Worm (Caenorhabditis elegans) whole organism, L3 larva: ENCODE data around the gene F37C4.8.
A peak's percentile ranks its signal among the peaks of the same experiment; 100 is the strongest.

ENCODE experiments used
- R02D3.7 ChIP-seq: fragments of 150-350 bp; optimal IDR thresholded peaks from 2 replicates; lab custom pipeline; 2014; ENCODE audit warnings: missing biosample characterization, missing genetic modification characterization
- ceh-28 ChIP-seq: fragments of 150-350 bp; optimal IDR thresholded peaks from 2 replicates; lab custom pipeline; 2014; ENCODE audit warnings: missing biosample characterization, missing genetic modification reagents, missing genetic modification characterization
- ceh-82 ChIP-seq: fragments of 150-350 bp; optimal IDR thresholded peaks from 2 replicates; lab custom pipeline; 2014; ENCODE audit warnings: missing biosample characterization, missing genetic modification characterization
- egl-5 ChIP-seq: fragments of 150-350 bp; optimal IDR thresholded peaks from 2 replicates; lab custom pipeline; 2017; ENCODE audit warnings: missing biosample characterization, missing genetic modification reagents, missing genetic modification characterization, inconsistent platforms
- elt-1 ChIP-seq: fragments of 150-350 bp; optimal IDR thresholded peaks from 2 replicates; lab custom pipeline; 2014; ENCODE audit warnings: missing biosample characterization, missing genetic modification characterization
- elt-2 ChIP-seq: sonication (generic microtip); optimal IDR thresholded peaks from 2 replicates; lab custom pipeline; 2016; ENCODE audit warnings: missing genetic modification reagents, mild to moderate bottlenecking, missing genetic modification characterization, missing compliant biosample characterization
- elt-3 ChIP-seq, 3 experiments: fragments of 150-350 bp in 1 of 3; sonication (generic microtip) in 2 of 3; optimal IDR thresholded peaks; 2 replicates in 2 of 3; 4 replicates in 1 of 3; lab custom pipeline; 2014 to 2017; ENCODE audit warnings: missing biosample characterization in 3 of 3, missing genetic modification characterization in 3 of 3
- eor-1 ChIP-seq, 2 experiments: fragments of 150-350 bp; optimal IDR thresholded peaks; 2 replicates each; lab custom pipeline; 2014 to 2018; ENCODE audit warnings: missing biosample characterization in 2 of 2, missing genetic modification characterization in 2 of 2
- fkh-10 ChIP-seq: sonication (generic microtip); optimal IDR thresholded peaks from 2 replicates; lab custom pipeline; 2017; ENCODE audit warnings: missing biosample characterization, missing genetic modification reagents, missing genetic modification characterization
- fkh-2 ChIP-seq: fragments of 150-350 bp; optimal IDR thresholded peaks from 2 replicates; lab custom pipeline; 2014; ENCODE audit warnings: missing biosample characterization, missing genetic modification reagents, missing genetic modification characterization
- fos-1 ChIP-seq: fragments of 150-350 bp; optimal IDR thresholded peaks from 2 replicates; lab custom pipeline; 2014; ENCODE audit warnings: missing biosample characterization, missing genetic modification characterization
- lin-15B ChIP-seq: fragments of 150-350 bp; optimal IDR thresholded peaks from 2 replicates; lab custom pipeline; 2014; ENCODE audit warnings: missing biosample characterization, missing genetic modification characterization
- lin-39 ChIP-seq: fragments of 150-350 bp; optimal IDR thresholded peaks from 2 replicates; lab custom pipeline; 2018; ENCODE audit warnings: missing biosample characterization, missing genetic modification reagents, missing genetic modification characterization
- lsy-12 ChIP-seq: sonication (generic microtip); optimal IDR thresholded peaks from 2 replicates; lab custom pipeline; 2016; ENCODE audit warnings: mild to moderate bottlenecking, missing genetic modification characterization, missing compliant biosample characterization
- mdl-1 ChIP-seq: fragments of 150-350 bp; optimal IDR thresholded peaks from 2 replicates; lab custom pipeline; 2014; ENCODE audit warnings: missing biosample characterization, missing genetic modification characterization
- nfya-1 ChIP-seq: sonication (generic microtip); optimal IDR thresholded peaks from 2 replicates; lab custom pipeline; 2017; ENCODE audit warnings: missing genetic modification characterization, mild to moderate bottlenecking, missing compliant biosample characterization, antibody characterized with exemption, moderate library complexity; ENCODE audit not compliant: insufficient read depth
- nhr-43 ChIP-seq: sonication (generic microtip); optimal IDR thresholded peaks from 2 replicates; lab custom pipeline; 2016; ENCODE audit warnings: mild to moderate bottlenecking, missing genetic modification characterization, missing compliant biosample characterization; ENCODE audit not compliant: poor library complexity, severe bottlenecking
- nhr-67 ChIP-seq: fragments of 150-350 bp; optimal IDR thresholded peaks from 2 replicates; lab custom pipeline; 2014; ENCODE audit warnings: missing biosample characterization, missing genetic modification characterization
- nhr-76 ChIP-seq: fragments of 150-350 bp; sonication (generic microtip); optimal IDR thresholded peaks from 5 replicates; lab custom pipeline; 2014; ENCODE audit warnings: missing biosample characterization, missing genetic modification characterization
- nhr-77 ChIP-seq: fragments of 150-350 bp; optimal IDR thresholded peaks from 2 replicates; lab custom pipeline; 2014; ENCODE audit warnings: missing biosample characterization, missing genetic modification characterization
- pha-4 ChIP-seq: fragments of 150-350 bp; optimal IDR thresholded peaks from 2 replicates; lab custom pipeline; 2014; ENCODE audit warnings: missing biosample characterization, missing genetic modification reagents, missing genetic modification characterization
- pqm-1 ChIP-seq: fragments of 150-350 bp; optimal IDR thresholded peaks from 2 replicates; lab custom pipeline; 2017; ENCODE audit warnings: missing biosample characterization, missing genetic modification characterization, inconsistent platforms
- snpc-4 ChIP-seq: fragments of 150-350 bp; optimal IDR thresholded peaks from 2 replicates; lab custom pipeline; 2014; ENCODE audit warnings: missing biosample characterization, missing genetic modification characterization
- tbx-2 ChIP-seq: sonication (generic microtip); optimal IDR thresholded peaks from 2 replicates; lab custom pipeline; 2016; ENCODE audit warnings: mild to moderate bottlenecking, missing genetic modification characterization, missing compliant biosample characterization
- zag-1 ChIP-seq: fragments of 150-350 bp; optimal IDR thresholded peaks from 2 replicates; lab custom pipeline; 2014; ENCODE audit warnings: missing biosample characterization, missing genetic modification characterization
- ztf-11 ChIP-seq: fragments of 150-350 bp; optimal IDR thresholded peaks from 2 replicates; lab custom pipeline; 2014; ENCODE audit warnings: missing biosample characterization, missing genetic modification characterization

Gene F37C4.8

DNA sequence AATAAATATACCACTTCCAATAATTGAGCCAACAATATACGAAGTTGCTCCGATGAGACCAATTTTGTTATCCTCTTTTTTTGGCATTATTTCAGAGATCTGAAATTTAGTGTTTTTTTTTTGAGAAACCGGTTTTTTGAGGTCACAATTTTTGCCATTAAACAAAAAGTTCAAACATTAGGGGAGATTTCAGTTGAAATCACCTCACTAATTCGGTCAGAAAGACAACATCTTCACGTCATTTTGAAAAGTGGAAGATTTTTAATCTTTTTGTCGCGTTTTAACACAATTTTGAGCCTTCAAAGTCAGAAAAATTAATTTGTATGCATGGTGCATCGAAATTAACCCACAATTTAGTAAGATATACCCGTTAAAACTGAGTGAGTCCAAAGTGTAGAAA is 16.1 kb downstream of the F37C4.8 start, which contains the start of gene aat-8:
Gene aat-8 (minus strand): TSS at position 101 of the 400 bp plus-strand sequence.
- no peak for TF ChIP-seq elt-3 (tag; optimal IDR thresholded peaks at IDR 0.05; lab: Kevin White, UChicago)
- TF ChIP-seq nhr-67 = peak; percentile 30
- TF ChIP-seq lsy-12 (tag; lab: Kevin White, UChicago) = no peak

DNA sequence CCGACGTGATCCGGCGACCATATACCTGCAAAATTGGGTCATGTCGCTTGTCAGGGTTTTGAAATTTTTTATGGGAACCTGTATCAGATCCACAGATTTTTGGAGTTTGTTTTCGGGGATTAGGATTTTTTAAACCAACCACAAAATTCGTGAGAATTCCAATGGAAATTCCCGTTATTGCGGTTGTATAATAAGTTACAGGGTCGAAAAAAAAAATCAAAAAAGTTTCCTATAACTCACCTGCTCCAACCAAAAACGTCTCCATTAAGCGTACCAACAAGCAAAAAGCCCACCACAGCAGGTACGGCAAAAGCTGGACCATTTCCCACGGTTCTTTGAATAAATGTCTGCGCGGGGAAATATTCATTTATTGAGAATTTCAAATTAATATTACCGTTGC is 18.1 kb downstream of the F37C4.8 start:
- TF ChIP-seq nhr-76 (no peak), tbx-2 (tag; lab: Kevin White, UChicago) (no peak), mdl-1 (no peak), ceh-82 (tag; lab: Kevin White, UChicago) (no peak), fos-1 (no peak), ceh-28 (tag; lab: Kevin White, UChicago) (no peak), snpc-4 (tag; lab: Kevin White, UChicago) (no peak), R02D3.7 (tag; lab: Kevin White, UChicago) (no peak)

DNA sequence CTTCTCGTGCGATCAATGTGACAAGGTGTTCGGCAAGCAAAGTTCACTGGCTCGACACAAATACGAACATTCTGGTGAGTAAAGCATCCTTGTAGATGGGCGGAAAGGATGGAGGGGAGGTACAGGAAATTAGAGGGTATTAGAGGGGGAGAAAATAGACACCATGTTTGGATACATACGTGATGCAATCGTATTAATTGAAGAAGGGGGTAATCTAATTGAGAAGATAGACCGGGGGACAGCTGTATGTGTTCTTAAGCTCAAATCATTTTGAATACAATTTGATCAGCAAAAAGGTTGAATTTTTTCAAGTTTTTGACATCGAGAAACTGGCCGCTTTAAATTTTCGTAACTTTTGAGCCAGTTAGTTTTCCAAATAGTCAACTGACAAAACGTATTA is 20.6 kb downstream of the F37C4.8 start:
- TF ChIP-seq lin-15B (tag; lab: Kevin White, UChicago) = no peak
- no peak for TF ChIP-seq tbx-2 (tag; lab: Kevin White, UChicago)
- TF ChIP-seq eor-1 (tag; optimal IDR thresholded peaks at IDR 0.05; lab: Kevin White, UChicago) = no peak
- no peak for TF ChIP-seq R02D3.7 (tag; lab: Kevin White, UChicago)
- TF ChIP-seq elt-1 (tag; lab: Kevin White, UChicago) = no peak
- no peak for TF ChIP-seq fkh-2 (tag; lab: Kevin White, UChicago)
- no peak for TF ChIP-seq fkh-10
- no peak for TF ChIP-seq fos-1
- TF ChIP-seq ceh-82 (tag; lab: Kevin White, UChicago) = no peak
- TF ChIP-seq egl-5 (tag; lab: Kevin White, UChicago) = no peak
- no peak for TF ChIP-seq pha-4
- no peak for TF ChIP-seq zag-1 (tag; lab: Kevin White, UChicago)
- TF ChIP-seq mdl-1 = no peak

DNA sequence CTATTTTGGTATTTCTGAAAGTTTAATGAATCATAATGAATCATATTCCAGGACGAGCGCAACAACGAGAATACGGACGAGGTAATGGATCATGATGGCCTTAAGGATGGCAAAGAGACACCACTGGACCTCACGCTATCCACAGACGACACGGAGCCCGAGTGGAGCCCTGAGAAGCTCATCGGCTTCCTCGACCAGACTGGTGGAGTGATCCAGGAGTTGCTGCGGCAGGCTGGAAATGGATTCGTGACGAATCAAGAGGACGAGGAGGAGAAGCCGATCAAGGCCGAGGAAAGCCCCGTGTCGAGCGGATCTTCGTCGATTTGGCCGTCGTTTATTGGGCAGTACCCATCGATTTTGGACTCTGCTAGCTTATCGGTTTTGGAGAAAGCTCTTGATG is 21.5 kb downstream of the F37C4.8 start:
- TF ChIP-seq eor-1 (tag; optimal IDR thresholded peaks at IDR 0.05; lab: Kevin White, UChicago) (no peak), egl-5 (tag; lab: Kevin White, UChicago) (no peak), elt-3 (tag; optimal IDR thresholded peaks at IDR 0.05; lab: Kevin White, UChicago) (no peak), pqm-1 (tag; lab: Kevin White, UChicago) (no peak), ztf-11 (tag; lab: Kevin White, UChicago) (no peak), pha-4 (no peak), nhr-43 (tag; lab: Kevin White, UChicago) (no peak)

- TF ChIP-seq lin-39 (tag; lab: Kevin White, UChicago) (peak; percentile 7), lin-15B (tag; lab: Kevin White, UChicago) (no peak)
These were observed 22.9 kb downstream of the F37C4.8 start for ce11 chrIV:3857999-3858552.

DNA sequence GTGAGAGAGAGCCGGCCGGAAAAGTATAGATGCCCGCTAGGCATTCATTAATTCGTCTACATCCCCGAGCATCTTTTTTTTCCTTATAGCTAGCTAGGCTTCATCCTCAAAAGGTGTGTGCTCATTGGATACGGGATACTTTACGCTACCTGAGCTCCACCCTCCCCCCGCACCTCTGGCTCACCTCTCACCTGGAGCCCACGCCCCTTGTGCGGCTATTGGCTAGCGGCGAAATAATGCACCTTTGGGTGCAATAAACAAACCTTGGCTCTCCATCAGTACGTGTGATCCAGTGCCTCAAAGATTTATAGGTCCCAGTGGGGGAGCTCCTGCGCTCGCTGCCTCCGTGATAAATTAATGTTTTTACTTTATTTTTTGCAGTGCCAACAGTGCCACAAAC is 24.8 kb downstream of the F37C4.8 start:
- TF ChIP-seq nhr-77 (tag; lab: Kevin White, UChicago) (no peak), elt-2 (tag; lab: Kevin White, UChicago) (no peak), lin-39 (tag; lab: Kevin White, UChicago) (peak; percentile 21), nfya-1 (peak; percentile 65)

- TF ChIP-seq fkh-2 (tag; lab: Kevin White, UChicago) (no peak), fos-1 (no peak), elt-2 (tag; lab: Kevin White, UChicago) (no peak)
These were observed 25.5 kb downstream of the F37C4.8 start, which contains the start of gene zag-1 for ce11 chrIV:3855543-3855942. TSS of gene zag-1 (plus strand) at chrIV:3855843.

ce11 chrIV:3854606-3855005 is 26.4 kb downstream of the F37C4.8 start:
- TF ChIP-seq nfya-1 (peak; percentile 9), ztf-11 (tag; lab: Kevin White, UChicago) (no peak)
